Fruit fly (Drosophila melanogaster): ENCODE data around the gene mRpL2.

Gene mRpL2

DNA sequence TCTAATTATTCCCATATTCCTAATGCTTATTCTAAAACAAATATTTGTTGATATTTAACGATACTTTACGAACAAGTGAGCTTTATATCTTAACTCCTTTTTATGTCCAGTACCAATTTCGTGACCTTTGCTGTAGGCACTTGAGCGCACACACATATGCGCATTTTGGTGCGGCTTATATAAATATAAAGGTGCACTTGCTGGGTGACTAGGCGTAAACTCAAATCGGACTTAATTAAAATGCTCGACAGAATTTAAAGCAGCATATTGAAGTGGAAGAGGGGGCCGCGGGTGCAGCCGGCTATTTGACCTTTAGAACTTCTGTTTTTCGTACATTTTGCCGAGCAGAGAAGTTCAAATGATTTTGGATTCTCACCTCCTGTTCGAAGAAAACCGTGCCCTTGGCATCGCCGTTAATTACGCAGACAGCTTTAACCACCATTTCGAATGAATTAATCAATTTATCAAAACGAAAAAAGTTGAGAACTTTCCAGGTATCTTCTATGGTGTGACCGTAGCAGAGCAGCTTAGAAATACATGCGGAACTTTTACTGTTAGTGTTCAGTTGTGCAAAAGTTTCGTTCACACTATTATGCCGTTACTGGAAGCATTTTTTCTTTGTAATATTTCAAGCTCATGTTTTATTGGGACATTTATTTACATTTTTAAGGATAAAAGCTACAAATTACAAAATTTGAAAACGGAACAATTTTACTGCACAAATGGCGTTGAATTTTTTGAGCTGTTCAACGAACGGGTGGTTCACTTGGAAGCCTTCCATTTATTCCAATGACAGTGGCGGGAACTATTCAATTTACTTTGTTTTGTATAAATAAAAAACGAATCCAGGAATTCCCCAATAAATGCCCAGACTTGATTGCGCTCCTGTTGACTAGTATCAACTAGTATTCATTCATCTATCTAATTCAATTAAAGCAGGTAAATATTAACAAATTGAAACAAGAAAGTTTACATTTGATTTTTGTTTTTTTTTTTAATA lies 7.1 kb upstream of the mRpL2 start, which contains the start of gene Sod1 (continued):
- no peak for TF ChIP-seq Opbp (GFP tag; IDR thresholded peaks at IDR 0.05; ENCODE audit: partially characterized antibody)
- TF ChIP-seq lola (GFP tag; optimal IDR thresholded peaks at IDR 0.05), result no peak
- no peak for TF ChIP-seq CG12769 (tag; optimal IDR thresholded peaks at IDR 0.05)
- TF ChIP-seq CG17912 (GFP tag; optimal IDR thresholded peaks at IDR 0.05), result no peak
- TF ChIP-seq CG13296 (GFP tag; optimal IDR thresholded peaks at IDR 0.05), result no peak
- TF ChIP-seq gro (GFP tag; optimal IDR thresholded peaks at IDR 0.05), result no peak
- no peak for TF ChIP-seq kah (GFP tag; optimal IDR thresholded peaks at IDR 0.05)
- 0 out of 3 replicates have a peak, but pooled peaks have one; percentile 12 for TF ChIP-seq vnd (GFP tag; IDR thresholded peaks at IDR 0.05; ENCODE audit: partially characterized antibody)
- no peak for TF ChIP-seq ken (GFP tag; IDR thresholded peaks at IDR 0.05)
- no peak for TF ChIP-seq CG14050 (GFP tag; IDR thresholded peaks at IDR 0.05)
- TF ChIP-seq CG13123 (GFP tag; optimal IDR thresholded peaks at IDR 0.05), result no peak
- peak; percentile 22; the same call in 1 of the 2 replicates for TF ChIP-seq Xrp1 (GFP tag; IDR thresholded peaks at IDR 0.05)
- no peak for TF ChIP-seq dmrt99B (tag; optimal IDR thresholded peaks at IDR 0.05)
- TF ChIP-seq shn (GFP tag; optimal IDR thresholded peaks at IDR 0.05), result no peak
- TF ChIP-seq cad (GFP tag; optimal IDR thresholded peaks at IDR 0.05), result no peak
- no peak for TF ChIP-seq Max (GFP tag; optimal IDR thresholded peaks at IDR 0.05)
- TF ChIP-seq CG34224 (GFP tag; IDR thresholded peaks at IDR 0.05; ENCODE audit: partially characterized antibody), result peak; percentile 53; the same call in 1 of the 3 replicates
- no peak for TF ChIP-seq CG30431 (GFP tag; optimal IDR thresholded peaks at IDR 0.05)
- peak; percentile 27 for TF ChIP-seq Sin3A (optimal IDR thresholded peaks at IDR 0.05)
- TF ChIP-seq ash1 (GFP tag; optimal IDR thresholded peaks at IDR 0.05), result no peak
- no peak for TF ChIP-seq CG12744 (GFP tag; optimal IDR thresholded peaks at IDR 0.05)
- no peak for TF ChIP-seq pho (GFP tag; optimal IDR thresholded peaks at IDR 0.05)
- TF ChIP-seq ATbp (GFP tag; optimal IDR thresholded peaks at IDR 0.05), result no peak
- no peak for TF ChIP-seq CG6175 (GFP tag; IDR thresholded peaks at IDR 0.05)
- no peak for TF ChIP-seq CG4404 (GFP tag; IDR thresholded peaks at IDR 0.05)
- peak; percentile 56 for TF ChIP-seq Myb (GFP tag; optimal IDR thresholded peaks at IDR 0.05)
- TF ChIP-seq zf30C (GFP tag; optimal IDR thresholded peaks at IDR 0.05), result no peak
- no peak for TF ChIP-seq CG3065 (GFP tag; optimal IDR thresholded peaks at IDR 0.05)
- no peak for TF ChIP-seq grau (tag; optimal IDR thresholded peaks at IDR 0.05)
- no peak for TF ChIP-seq sisA (GFP tag; IDR thresholded peaks at IDR 0.05)
- TF ChIP-seq CG13894 (tag; optimal IDR thresholded peaks at IDR 0.05), result no peak
- no peak for TF ChIP-seq zfh1 (GFP tag; IDR thresholded peaks at IDR 0.05)
- peak; percentile 6 for TF ChIP-seq CG2120 (GFP tag; optimal IDR thresholded peaks at IDR 0.05)
- TF ChIP-seq Adf1 (GFP tag; IDR thresholded peaks at IDR 0.05), result no peak
- TF ChIP-seq bowl (GFP tag; IDR thresholded peaks at IDR 0.05), result no peak
- no peak for TF ChIP-seq CG7372 (GFP tag; IDR thresholded peaks at IDR 0.05)
- no peak for TF ChIP-seq oc (tag; optimal IDR thresholded peaks at IDR 0.05)
- no peak for TF ChIP-seq slou (GFP tag; optimal IDR thresholded peaks at IDR 0.05)
- TF ChIP-seq CG2116 (GFP tag; optimal IDR thresholded peaks at IDR 0.05), result peak; percentile 16
- no peak for TF ChIP-seq CG11695 (GFP tag; IDR thresholded peaks at IDR 0.05)
- TF ChIP-seq CG6272 (GFP tag; IDR thresholded peaks at IDR 0.05), result no peak
- peak; percentile 8 for TF ChIP-seq phol (tag; optimal IDR thresholded peaks at IDR 0.05)
- TF ChIP-seq sens-2 (GFP tag; IDR thresholded peaks at IDR 0.05), result no peak
- TF ChIP-seq HmgZ (tag; optimal IDR thresholded peaks at IDR 0.05), result no peak
- TF ChIP-seq run (tag; optimal IDR thresholded peaks at IDR 0.05), result no peak
- TF ChIP-seq cas (GFP tag; IDR thresholded peaks at IDR 0.05), result no peak
- no peak for TF ChIP-seq lov (optimal IDR thresholded peaks at IDR 0.05)
- no peak for TF ChIP-seq lov (GFP tag; IDR thresholded peaks at IDR 0.05)
- TF ChIP-seq bbx (GFP tag; IDR thresholded peaks at IDR 0.05; ENCODE audit: partially characterized antibody), result no peak
- TF ChIP-seq CG10565 (GFP tag; optimal IDR thresholded peaks at IDR 0.05), result no peak

Data from whole organism, embryonic.